Worm (Caenorhabditis elegans) whole organism, late embryonic: Measurements from ENCODE around the gene slc-17.3.

Source experiments
- C08G9.2 ChIP-seq: sonication (generic microtip); optimal IDR thresholded peaks from 2 replicates; lab custom pipeline; 2016; ENCODE audit warnings: mild to moderate bottlenecking, missing genetic modification characterization, moderate library complexity, missing compliant biosample characterization
- F13H6.1 ChIP-seq: sonication (generic microtip); optimal IDR thresholded peaks from 2 replicates; lab custom pipeline; 2016; ENCODE audit warnings: missing genetic modification characterization, missing compliant biosample characterization
- K02D7.2 ChIP-seq: sonication (generic microtip); optimal IDR thresholded peaks from 2 replicates; lab custom pipeline; 2017; ENCODE audit warnings: mild to moderate bottlenecking, missing genetic modification characterization, missing compliant biosample characterization
- K09A11.1 ChIP-seq: sonication (generic microtip); optimal IDR thresholded peaks from 2 replicates; lab custom pipeline; 2017; ENCODE audit warnings: antibody characterized with exemption, mild to moderate bottlenecking, missing genetic modification characterization, missing compliant biosample characterization; ENCODE audit not compliant: insufficient read depth
- T23F11.4 ChIP-seq: fragments of 200-800 bp; sonication (Bioruptor generic); optimal IDR thresholded peaks from 2 replicates; lab custom pipeline; 2018; ENCODE audit warnings: mild to moderate bottlenecking, missing genetic modification characterization, missing compliant biosample characterization
- Y22D7AL.16 ChIP-seq: sonication (generic microtip); optimal IDR thresholded peaks from 2 replicates; lab custom pipeline; 2016; ENCODE audit warnings: missing genetic modification characterization, missing compliant biosample characterization
- ahr-1 ChIP-seq: sonication (generic microtip); optimal IDR thresholded peaks from 2 replicates; lab custom pipeline; 2016; ENCODE audit warnings: missing genetic modification characterization, missing compliant biosample characterization
- ceh-19 ChIP-seq: fragments of 200-800 bp; sonication (Bioruptor generic); optimal IDR thresholded peaks from 2 replicates; lab custom pipeline; 2018; ENCODE audit warnings: mild to moderate bottlenecking, missing genetic modification characterization, missing compliant biosample characterization
- ceh-22 ChIP-seq: sonication (generic microtip); optimal IDR thresholded peaks from 2 replicates; lab custom pipeline; 2017; ENCODE audit warnings: missing biosample characterization, missing genetic modification characterization
- ceh-24 ChIP-seq: sonication (generic microtip); optimal IDR thresholded peaks from 2 replicates; lab custom pipeline; 2016; ENCODE audit warnings: mild to moderate bottlenecking, missing genetic modification characterization, missing compliant biosample characterization
- ceh-30 ChIP-seq: fragments of 150-350 bp; optimal IDR thresholded peaks from 2 replicates; lab custom pipeline; 2014; ENCODE audit warnings: missing biosample characterization, missing genetic modification characterization
- ceh-34 ChIP-seq: sonication (generic microtip); optimal IDR thresholded peaks from 2 replicates; lab custom pipeline; 2016; ENCODE audit warnings: mild to moderate bottlenecking, missing genetic modification characterization, missing compliant biosample characterization
- ceh-48 ChIP-seq: sonication (generic microtip); optimal IDR thresholded peaks from 2 replicates; lab custom pipeline; 2016; ENCODE audit warnings: missing genetic modification characterization, inconsistent platforms, missing compliant biosample characterization
- ceh-6 ChIP-seq: fragments of 200-800 bp; sonication (Bioruptor generic); optimal IDR thresholded peaks from 2 replicates; lab custom pipeline; 2018; ENCODE audit warnings: mild to moderate bottlenecking, missing genetic modification characterization, missing compliant biosample characterization
- dve-1 ChIP-seq: sonication (generic microtip); optimal IDR thresholded peaks from 2 replicates; lab custom pipeline; 2017; ENCODE audit warnings: antibody characterized with exemption, mild to moderate bottlenecking, missing genetic modification characterization, missing compliant biosample characterization
- elt-4 ChIP-seq: sonication (generic microtip); optimal IDR thresholded peaks from 2 replicates; lab custom pipeline; 2016; ENCODE audit warnings: missing genetic modification characterization, missing compliant biosample characterization
- ets-4 ChIP-seq: sonication (generic microtip); optimal IDR thresholded peaks from 2 replicates; lab custom pipeline; 2016; ENCODE audit warnings: missing genetic modification characterization, missing compliant biosample characterization
- eyg-1 ChIP-seq: sonication (generic microtip); optimal IDR thresholded peaks from 2 replicates; lab custom pipeline; 2016; ENCODE audit warnings: missing genotype, missing genetic modification characterization, missing compliant biosample characterization
- fax-1 ChIP-seq: sonication (generic microtip); optimal IDR thresholded peaks from 2 replicates; lab custom pipeline; 2016; ENCODE audit warnings: missing genotype, missing genetic modification characterization, missing compliant biosample characterization
- fkh-10 ChIP-seq: fragments of 150-350 bp; optimal IDR thresholded peaks from 2 replicates; lab custom pipeline; 2014; ENCODE audit warnings: missing biosample characterization, missing genetic modification reagents, missing genetic modification characterization
- hlh-13 ChIP-seq: fragments of 200-800 bp; sonication (Bioruptor generic); optimal IDR thresholded peaks from 2 replicates; lab custom pipeline; 2018; ENCODE audit warnings: mild to moderate bottlenecking, missing genetic modification characterization, missing compliant biosample characterization
- hlh-15 ChIP-seq: sonication (generic microtip); optimal IDR thresholded peaks from 2 replicates; lab custom pipeline; 2016; ENCODE audit warnings: missing genetic modification characterization, missing compliant biosample characterization
- hlh-30 ChIP-seq: sonication (generic microtip); optimal IDR thresholded peaks from 2 replicates; lab custom pipeline; 2017; ENCODE audit warnings: antibody characterized with exemption, missing genetic modification characterization, missing compliant biosample characterization; ENCODE audit not compliant: insufficient read depth
- hlh-6 ChIP-seq: sonication (generic microtip); optimal IDR thresholded peaks from 2 replicates; lab custom pipeline; 2016; ENCODE audit warnings: missing genotype, missing genetic modification characterization, missing compliant biosample characterization
- hlh-8 ChIP-seq: sonication (generic microtip); optimal IDR thresholded peaks from 2 replicates; lab custom pipeline; 2016; ENCODE audit warnings: missing genotype, missing genetic modification characterization, missing compliant biosample characterization
- lim-6 ChIP-seq: sonication (generic microtip); optimal IDR thresholded peaks from 2 replicates; lab custom pipeline; 2016; ENCODE audit warnings: missing genetic modification characterization, missing compliant biosample characterization
- madf-2 ChIP-seq: sonication (generic microtip); optimal IDR thresholded peaks from 2 replicates; lab custom pipeline; 2017; ENCODE audit warnings: missing genetic modification characterization, missing compliant biosample characterization
- mec-3 ChIP-seq: sonication (generic microtip); optimal IDR thresholded peaks from 2 replicates; lab custom pipeline; 2016; ENCODE audit warnings: borderline replicate concordance, missing genetic modification characterization, missing compliant biosample characterization
- nfya-1 ChIP-seq: sonication (generic microtip); optimal IDR thresholded peaks from 2 replicates; lab custom pipeline; 2017; ENCODE audit warnings: missing genetic modification characterization, mild to moderate bottlenecking, missing compliant biosample characterization, antibody characterized with exemption, moderate library complexity
- nhr-11 ChIP-seq: fragments of 150-350 bp; optimal IDR thresholded peaks from 2 replicates; lab custom pipeline; 2014; ENCODE audit warnings: missing biosample characterization, missing genetic modification characterization
- nhr-232 ChIP-seq: sonication (generic microtip); optimal IDR thresholded peaks from 2 replicates; lab custom pipeline; 2016; ENCODE audit warnings: missing genetic modification characterization, missing compliant biosample characterization
- npax-4 ChIP-seq: sonication (generic microtip); optimal IDR thresholded peaks from 2 replicates; lab custom pipeline; 2016; ENCODE audit warnings: missing genetic modification characterization, missing compliant biosample characterization
- odd-2 ChIP-seq: sonication (generic microtip); optimal IDR thresholded peaks from 2 replicates; lab custom pipeline; 2017; ENCODE audit warnings: antibody characterized with exemption, mild to moderate bottlenecking, missing genetic modification characterization, missing compliant biosample characterization
- pag-3 ChIP-seq: sonication (generic microtip); optimal IDR thresholded peaks from 2 replicates; lab custom pipeline; 2016; ENCODE audit warnings: missing compliant biosample characterization, missing genetic modification characterization, borderline replicate concordance
- pha-2 ChIP-seq: sonication (generic microtip); optimal IDR thresholded peaks from 2 replicates; lab custom pipeline; 2017; ENCODE audit warnings: mild to moderate bottlenecking, missing genetic modification characterization, missing compliant biosample characterization
- pha-4 ChIP-seq: fragments of 150-350 bp; optimal IDR thresholded peaks from 2 replicates; lab custom pipeline; 2018; ENCODE audit warnings: missing biosample characterization, missing genetic modification reagents, missing genetic modification characterization
- pqm-1 ChIP-seq: sonication (generic microtip); optimal IDR thresholded peaks from 2 replicates; lab custom pipeline; 2016; ENCODE audit warnings: missing genetic modification characterization, missing compliant biosample characterization
- ref-2 ChIP-seq: sonication (generic microtip); optimal IDR thresholded peaks from 2 replicates; lab custom pipeline; 2016; ENCODE audit warnings: missing genetic modification characterization, missing compliant biosample characterization
- rnt-1 ChIP-seq: sonication (generic microtip); optimal IDR thresholded peaks from 2 replicates; lab custom pipeline; 2016; ENCODE audit warnings: missing genetic modification characterization, missing compliant biosample characterization
- sdc-2 ChIP-seq: sonication (generic microtip); optimal IDR thresholded peaks from 2 replicates; lab custom pipeline; 2016; ENCODE audit warnings: missing genotype, missing genetic modification characterization, missing compliant biosample characterization
- sox-2 ChIP-seq: fragments of 200-800 bp; sonication (Bioruptor generic); IDR thresholded peaks from 2 replicates; pipeline ENCODE4 v1.3.6; 2022; ENCODE audit warnings: missing genetic modification reagents, missing genetic modification characterization, missing compliant biosample characterization
- sox-4 ChIP-seq: sonication (generic microtip); optimal IDR thresholded peaks from 2 replicates; lab custom pipeline; 2017; ENCODE audit warnings: mild to moderate bottlenecking, missing genetic modification characterization, inconsistent platforms, missing compliant biosample characterization
- syd-9 ChIP-seq: sonication (generic microtip); optimal IDR thresholded peaks from 2 replicates; lab custom pipeline; 2016; ENCODE audit warnings: mild to moderate bottlenecking, missing genetic modification characterization, moderate library complexity, missing compliant biosample characterization
- tbx-2 ChIP-seq: sonication (generic microtip); optimal IDR thresholded peaks from 2 replicates; lab custom pipeline; 2016; ENCODE audit warnings: missing genetic modification characterization, missing compliant biosample characterization
- ttx-3 ChIP-seq: sonication (generic microtip); optimal IDR thresholded peaks from 2 replicates; lab custom pipeline; 2016; ENCODE audit warnings: missing genetic modification reagents, missing genetic modification characterization, missing compliant biosample characterization
- unc-3 ChIP-seq, 2 experiments: fragments of 200-800 bp in 1 of 2; sonication (Bioruptor generic) in 1 of 2; sonication (generic microtip) in 1 of 2; conservative IDR thresholded peaks in 1 of 2; optimal IDR thresholded peaks in 1 of 2; 2 replicates each; pipeline versions ENCODE4 v1.3.6 to Lab custom; 2016 to 2022; ENCODE audit warnings: missing compliant biosample characterization in 2 of 2, missing genetic modification characterization in 2 of 2, missing genetic modification reagents in 1 of 2
- unc-42 ChIP-seq: sonication (generic microtip); optimal IDR thresholded peaks from 2 replicates; lab custom pipeline; 2016; ENCODE audit warnings: missing genotype, missing genetic modification characterization, missing compliant biosample characterization
- unc-86 ChIP-seq: sonication (generic microtip); optimal IDR thresholded peaks from 2 replicates; lab custom pipeline; 2016; ENCODE audit warnings: missing genetic modification characterization, missing compliant biosample characterization
- zip-5 ChIP-seq: sonication (generic microtip); optimal IDR thresholded peaks from 2 replicates; lab custom pipeline; 2016; ENCODE audit warnings: missing genetic modification characterization, missing compliant biosample characterization
- ztf-16 ChIP-seq: sonication (generic microtip); optimal IDR thresholded peaks from 2 replicates; lab custom pipeline; 2017; ENCODE audit warnings: missing genetic modification characterization, missing compliant biosample characterization

The slc-17.3 gene

DNA sequence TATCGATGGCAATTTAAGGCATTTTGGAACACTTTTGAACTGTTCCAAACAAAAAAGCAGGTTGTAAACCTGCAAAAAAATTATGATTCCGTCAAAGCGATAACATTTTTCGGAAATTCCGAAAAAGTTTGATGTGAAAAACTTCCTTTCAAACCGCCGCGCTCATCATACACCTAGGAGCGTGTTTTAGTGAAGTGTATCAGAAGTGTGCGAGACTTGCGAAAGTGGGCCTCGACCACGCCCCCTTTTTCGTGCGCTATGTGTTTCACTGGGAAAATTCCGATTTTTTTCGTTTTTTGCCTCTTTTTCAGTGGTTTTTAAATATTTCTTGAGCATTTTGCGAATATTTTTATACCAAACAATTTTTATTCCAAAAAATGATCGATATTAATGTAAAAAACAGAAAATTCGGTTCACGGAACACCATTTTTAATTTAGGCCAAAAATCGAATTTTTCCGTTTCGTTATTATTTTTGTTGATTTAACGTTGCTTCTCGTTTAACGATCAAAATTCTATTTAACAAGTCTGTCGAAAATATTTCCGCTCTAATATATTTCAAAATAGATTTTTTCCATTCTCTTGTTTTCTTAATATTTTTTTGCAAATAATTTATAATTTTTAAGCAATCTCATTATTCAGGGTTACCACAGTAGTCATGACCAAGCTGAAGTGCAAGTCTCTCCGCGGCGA lies 10.4 kb downstream of the slc-17.3 start, which contains the start of gene rpl-35 (continued):
- TF ChIP-seq eyg-1 (tag; lab: Kevin White, UChicago) = peak; percentile 30
- TF ChIP-seq ceh-34 = peak; percentile 99
- peak; percentile 78 for TF ChIP-seq lim-6 (tag; lab: Kevin White, UChicago)
- TF ChIP-seq C08G9.2 (tag; lab: Kevin White, UChicago) = peak; percentile 86
- no peak for TF ChIP-seq hlh-13 (GFP tag; lab: Kevin White, UChicago)
- peak; percentile 98 for TF ChIP-seq tbx-2 (tag; lab: Kevin White, UChicago)
- peak; percentile 97 for TF ChIP-seq dve-1 (tag; lab: Kevin White, UChicago)
- TF ChIP-seq ceh-30 (tag; lab: Kevin White, UChicago) = peak; percentile 55
- TF ChIP-seq npax-4 = no peak
- peak; percentile 98 for TF ChIP-seq unc-86 (tag; lab: Kevin White, UChicago)
- TF ChIP-seq nhr-11 (tag; lab: Kevin White, UChicago) = peak; percentile 86
- peak; percentile 49 for TF ChIP-seq zip-5 (tag; lab: Kevin White, UChicago)
- no peak for TF ChIP-seq pag-3 (tag; lab: Kevin White, UChicago)
- peak; percentile 90 for TF ChIP-seq F13H6.1 (tag; lab: Kevin White, UChicago)
- TF ChIP-seq sdc-2 (tag; lab: Kevin White, UChicago) = peak; percentile 78
- TF ChIP-seq nhr-232 = no peak
- peak; percentile 89 for TF ChIP-seq pqm-1 (tag; lab: Kevin White, UChicago)
- peak; percentile 91 for TF ChIP-seq K09A11.1 (tag; lab: Kevin White, UChicago)
- TF ChIP-seq pha-4 (tag; lab: Kevin White, UChicago) = no peak
- no peak for TF ChIP-seq odd-2 (tag; lab: Kevin White, UChicago)
- peak; percentile 84 for TF ChIP-seq ceh-22
- peak; percentile 30 for TF ChIP-seq hlh-15 (tag; lab: Kevin White, UChicago)
- peak; percentile 83 for TF ChIP-seq ceh-48 (tag; lab: Kevin White, UChicago)
- TF ChIP-seq nfya-1 (tag; lab: Kevin White, UChicago) = peak; percentile 99
- no peak for TF ChIP-seq mec-3 (tag; lab: Kevin White, UChicago)
- peak; percentile 84 for TF ChIP-seq sox-2 (GFP tag; lab: Robert Waterston, UW)
- peak; percentile 77 for TF ChIP-seq K02D7.2 (tag; lab: Kevin White, UChicago)
- peak; percentile 99 for TF ChIP-seq ref-2 (tag; lab: Kevin White, UChicago)
- TF ChIP-seq elt-4 (tag; lab: Kevin White, UChicago) = no peak
- TF ChIP-seq rnt-1 (tag; lab: Kevin White, UChicago) = peak; percentile 99
- TF ChIP-seq hlh-6 (tag; lab: Kevin White, UChicago) = no peak
- no peak for TF ChIP-seq fkh-10 (GFP tag; lab: Kevin White, UChicago)
- peak; percentile 92 for TF ChIP-seq syd-9 (tag; lab: Kevin White, UChicago)
- TF ChIP-seq ztf-16 (tag; lab: Kevin White, UChicago) = peak; percentile 93
- TF ChIP-seq sox-4 = peak; percentile 78
- TF ChIP-seq Y22D7AL.16 = peak; percentile 42
- TF ChIP-seq madf-2 (tag; lab: Kevin White, UChicago) = peak; percentile 92
- peak; percentile 58 for TF ChIP-seq fax-1 (tag; lab: Kevin White, UChicago)
- TF ChIP-seq T23F11.4 (GFP tag; lab: Kevin White, UChicago) = peak; percentile 82
- peak; percentile 87 for TF ChIP-seq hlh-8 (tag; lab: Kevin White, UChicago)
- peak; percentile 99 for TF ChIP-seq unc-42 (tag; lab: Kevin White, UChicago)
- TF ChIP-seq ttx-3 (tag; lab: Kevin White, UChicago) = peak; percentile 79
- peak; percentile 75 for TF ChIP-seq ceh-6 (GFP tag; lab: Kevin White, UChicago)
- TF ChIP-seq ceh-24 (tag; lab: Kevin White, UChicago) = peak; percentile 70
- peak; percentile 57 for TF ChIP-seq pha-2
- TF ChIP-seq unc-3 (GFP tag; conservative IDR thresholded peaks at IDR 0.05; lab: Robert Waterston, UW) = peak; percentile 84
- peak; percentile 80 for TF ChIP-seq unc-3 (tag; optimal IDR thresholded peaks at IDR 0.05; lab: Kevin White, UChicago)
- peak; percentile 79 for TF ChIP-seq ahr-1 (tag; lab: Kevin White, UChicago)
- peak; percentile 84 for TF ChIP-seq ets-4 (tag; lab: Kevin White, UChicago)
- peak; percentile 79 for TF ChIP-seq ceh-19 (GFP tag; lab: Kevin White, UChicago)
- peak; percentile 88 for TF ChIP-seq hlh-30 (tag; lab: Kevin White, UChicago)
